Worm (Caenorhabditis elegans): Measurements from ENCODE around the gene str-8.
A peak's percentile ranks its signal among the peaks of the same experiment; 100 is the strongest.
"Not testable (repeated sequence)": the region's sequence is repeated elsewhere in the genome, so short reads cannot be mapped to it uniquely, and the experiment has no call there.

str-8 gene

ce11 chrV:15754731-15755130 is at the start of gene str-8:
Gene str-8, plus strand, starts transcription at chrV:15755031.
- not testable (repeated sequence) for TF ChIP-seq bed-1 (GFP tag; IDR thresholded peaks at IDR 0.05); nhr-80 (tag; optimal IDR thresholded peaks at IDR 0.05); zim-3 (tag; optimal IDR thresholded peaks at IDR 0.05)

DNA sequence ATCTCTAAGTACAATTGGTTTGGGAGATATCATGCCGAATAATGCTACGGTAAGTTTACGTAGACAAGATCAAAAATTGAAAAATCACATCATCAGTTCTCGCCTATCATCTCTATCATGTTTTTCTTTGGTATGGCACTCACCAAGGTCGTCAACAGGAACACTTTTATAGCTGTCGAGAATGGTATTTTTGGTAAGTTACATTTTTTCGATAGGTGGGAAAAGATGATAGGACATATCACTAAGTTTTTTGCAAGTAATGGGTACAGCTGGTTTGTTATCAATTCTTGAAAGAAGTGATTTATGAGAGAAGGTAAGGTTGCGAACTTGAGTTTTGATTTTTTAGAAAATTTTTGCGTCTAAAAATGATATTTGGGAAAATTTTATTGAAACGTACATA is 46.8 kb upstream of the str-8 start:
- TF ChIP-seq egl-44 (GFP tag; IDR thresholded peaks at IDR 0.05) (no peak), somi-1 (GFP tag; optimal IDR thresholded peaks at IDR 0.05) (peak; percentile 27)

DNA sequence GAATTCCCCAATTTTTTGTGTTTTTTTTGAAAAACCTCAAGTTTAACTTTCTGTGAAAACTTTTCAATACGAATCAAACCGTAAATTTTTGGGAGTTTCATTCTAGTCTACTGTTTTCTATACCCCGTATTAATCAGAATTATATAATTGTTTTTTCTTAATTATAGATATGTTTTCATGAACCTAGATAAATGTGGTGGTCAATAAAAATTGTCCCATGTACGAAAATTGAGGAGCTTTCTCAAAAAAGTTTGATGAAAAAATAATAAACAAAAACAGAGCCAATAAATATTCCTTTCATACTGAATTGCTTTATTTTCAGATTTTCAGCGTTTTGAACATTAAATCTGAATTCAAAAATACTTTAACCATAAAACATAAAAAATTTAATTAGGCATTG is 44.4 kb upstream of the str-8 start, which contains the start of gene Y6E2A.1:
Gene Y6E2A.1 (minus strand): TSS at position 101 of the 400 bp plus-strand sequence.
- TF ChIP-seq ceh-100 (GFP tag; IDR thresholded peaks at IDR 0.05), result no peak
- TF ChIP-seq dox-1 (GFP tag; IDR thresholded peaks at IDR 0.05), result no peak
- TF ChIP-seq nhr-90 (tag; optimal IDR thresholded peaks at IDR 0.05), result no peak
- TF ChIP-seq rpc-1 (optimal IDR thresholded peaks at IDR 0.05), result no peak
- no peak for TF ChIP-seq rpc-1 (tag; optimal IDR thresholded peaks at IDR 0.05)
- TF ChIP-seq madf-8 (GFP tag; conservative IDR thresholded peaks at IDR 0.05), result no peak
- TF ChIP-seq lir-1 (GFP tag; conservative IDR thresholded peaks at IDR 0.05), result no peak

ce11 chrV:15711898-15712297 is 42.9 kb upstream of the str-8 start, which contains the start of gene str-101:
Gene str-101, minus strand, starts transcription at chrV:15711998.
- TF ChIP-seq F49E8.2 (tag; optimal IDR thresholded peaks at IDR 0.05; ENCODE audit: insufficient read depth) (no peak), mxl-1 (tag; optimal IDR thresholded peaks at IDR 0.05) (no peak), tbp1 (GFP tag; optimal IDR thresholded peaks at IDR 0.05) (no peak), attf-5 (GFP tag; optimal IDR thresholded peaks at IDR 0.05) (no peak), T26A5.8 (tag; optimal IDR thresholded peaks at IDR 0.05) (no peak), hlh-26 (GFP tag; conservative IDR thresholded peaks at IDR 0.05) (no peak), ceh-40 (GFP tag; IDR thresholded peaks at IDR 0.05) (no peak), snpc-4 (GFP tag; optimal IDR thresholded peaks at IDR 0.05) (no peak), snpc-4 (tag; optimal IDR thresholded peaks at IDR 0.05) (no peak), hrde-1 (tag; optimal IDR thresholded peaks at IDR 0.05; ENCODE audit: borderline replicate concordance) (no peak), dpl-1 (GFP tag; optimal IDR thresholded peaks at IDR 0.05) (no peak), C17E4.6 (GFP tag; IDR thresholded peaks at IDR 0.05) (no peak), let-607 (tag; optimal IDR thresholded peaks at IDR 0.05) (no peak)

DNA sequence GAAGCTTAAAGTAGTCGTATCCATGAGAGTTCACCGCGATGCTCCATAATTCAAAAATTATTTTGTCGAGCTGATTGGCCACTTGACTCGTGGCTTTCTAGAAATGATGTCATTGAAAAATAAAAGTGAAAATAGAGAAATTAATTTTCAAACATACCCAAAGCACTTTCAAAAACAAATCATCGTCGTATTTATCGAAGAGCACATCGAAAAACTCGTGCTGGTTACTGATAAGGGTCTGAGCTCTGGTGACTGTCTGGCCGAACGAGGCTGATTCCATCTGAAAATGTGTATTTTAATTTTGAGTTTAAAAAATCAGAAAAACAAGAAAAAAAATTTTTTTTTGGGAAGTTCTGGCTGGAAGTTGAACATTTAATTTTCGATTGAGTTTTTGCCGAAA is 42.4 kb upstream of the str-8 start:
- no peak for TF ChIP-seq ceh-100 (GFP tag; IDR thresholded peaks at IDR 0.05)
- no peak for TF ChIP-seq fkh-3 (tag; optimal IDR thresholded peaks at IDR 0.05)

DNA sequence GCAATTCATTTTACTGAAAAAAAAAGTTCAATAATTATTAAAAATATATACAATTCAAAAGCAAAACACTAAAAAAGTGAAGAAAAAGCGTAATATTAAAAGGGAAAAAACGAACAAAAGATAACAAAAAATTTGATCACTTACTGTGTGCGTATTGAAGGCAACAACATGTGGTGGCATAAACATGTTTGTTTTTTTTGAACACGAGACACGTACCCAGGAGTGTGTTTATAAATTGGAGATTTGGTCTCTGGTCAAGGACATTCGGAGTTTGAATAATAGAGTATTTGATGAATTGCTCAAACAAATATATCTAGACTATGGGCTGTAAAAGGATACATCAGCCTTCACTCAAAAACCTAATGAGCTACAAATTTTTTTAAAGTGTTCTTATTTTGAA is 39.2 kb upstream of the str-8 start:
- TF ChIP-seq somi-1 (GFP tag; optimal IDR thresholded peaks at IDR 0.05) (no peak), let-526 (GFP tag; IDR thresholded peaks at IDR 0.05) (no peak), Y79H2A.3 (GFP tag; conservative IDR thresholded peaks at IDR 0.05) (no peak), nhr-27 (tag; optimal IDR thresholded peaks at IDR 0.05) (no peak), rcor-1 (GFP tag; IDR thresholded peaks at IDR 0.05) (no peak), chd-7 (tag; optimal IDR thresholded peaks at IDR 0.05) (no peak), F39B2.1 (GFP tag; IDR thresholded peaks at IDR 0.05) (no peak), lsl-1 (GFP tag; optimal IDR thresholded peaks at IDR 0.05) (no peak), Y95B8A.8 (GFP tag; IDR thresholded peaks at IDR 0.05) (no peak), hmg-20 (GFP tag; IDR thresholded peaks at IDR 0.05) (no peak), hsf-1 (GFP tag; IDR thresholded peaks at IDR 0.05) (no peak), D2030.7 (GFP tag; IDR thresholded peaks at IDR 0.05) (no peak), tbp1 (GFP tag; optimal IDR thresholded peaks at IDR 0.05) (no peak), ceh-79 (tag; optimal IDR thresholded peaks at IDR 0.05) (no peak), B0336.3 (GFP tag; IDR thresholded peaks at IDR 0.05) (no peak), hlh-26 (GFP tag; conservative IDR thresholded peaks at IDR 0.05) (no peak)

Data from whole organism, young adult.